Fruit fly (Drosophila melanogaster): ENCODE data around the gene Crtc.

DNA sequence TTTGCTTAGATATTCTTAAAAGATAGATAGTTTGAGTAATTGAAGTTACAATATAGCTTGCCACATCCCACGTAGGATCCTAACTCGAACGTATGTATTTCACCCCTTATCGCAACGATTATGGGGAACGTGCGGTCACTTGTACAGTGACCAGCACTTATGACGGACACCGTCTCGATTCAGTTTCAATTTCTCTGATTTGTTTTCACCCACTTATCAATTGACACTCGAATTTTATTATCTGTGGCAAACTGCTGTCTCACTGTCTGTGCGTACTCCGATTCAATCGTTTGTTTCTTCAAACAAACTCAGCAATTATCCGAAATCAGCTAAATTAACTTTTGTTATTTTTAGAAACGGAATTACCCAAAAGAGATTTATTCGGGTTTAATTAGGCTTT, 46.1 kb downstream of the Crtc start:
- TF ChIP-seq CG8159 (tag; optimal IDR thresholded peaks at IDR 0.05) (no peak), CG15710 (tag; optimal IDR thresholded peaks at IDR 0.05) (no peak), EcR (GFP tag; optimal IDR thresholded peaks at IDR 0.05) (no peak), CG14655 (GFP tag; optimal IDR thresholded peaks at IDR 0.05) (no peak), CG4496 (GFP tag; IDR thresholded peaks at IDR 0.05) (no peak), Pif1B (GFP tag; optimal IDR thresholded peaks at IDR 0.05) (no peak), Pif1A (GFP tag; optimal IDR thresholded peaks at IDR 0.05) (no peak), rn (GFP tag; IDR thresholded peaks at IDR 0.05) (no peak), gl (tag; optimal IDR thresholded peaks at IDR 0.05) (no peak), Ets98B (GFP tag; IDR thresholded peaks at IDR 0.05) (no peak), D1 (tag; optimal IDR thresholded peaks at IDR 0.05) (no peak)
